Fruit fly (Drosophila melanogaster) whole organism, pupa: Measurements from ENCODE around the gene Ugt307A1.

Experiments
- CG10348 ChIP-seq: fragments of 200-800 bp; sonication (Bioruptor generic); IDR thresholded peaks from 2 replicates; pipeline ENCODE4 v1.3.6; 2022; ENCODE audit warnings: missing biosample characterization, missing genetic modification characterization
- CG12605 ChIP-seq: fragments of 200-800 bp; sonication (Bioruptor generic); IDR thresholded peaks from 2 replicates; pipeline ENCODE4 v1.3.6; 2022; ENCODE audit warnings: missing biosample characterization, missing genetic modification characterization
- CG13204 ChIP-seq: fragments of 200-800 bp; sonication (Bioruptor generic); optimal IDR thresholded peaks from 2 replicates; lab custom pipeline; 2018; ENCODE audit warnings: missing biosample characterization, mild to moderate bottlenecking, missing genetic modification characterization, moderate library complexity
- CG14655 ChIP-seq: fragments of 200-800 bp; sonication (Bioruptor generic); optimal IDR thresholded peaks from 3 replicates; lab custom pipeline; 2017; ENCODE audit warnings: mild to moderate bottlenecking, missing biosample characterization, missing genetic modification reagents, missing genetic modification characterization
- CG15710 ChIP-seq: fragments of 200-800 bp; sonication (Bioruptor generic); optimal IDR thresholded peaks from 2 replicates; lab custom pipeline; 2018; ENCODE audit warnings: missing biosample characterization, mild to moderate bottlenecking, missing genetic modification characterization, moderate library complexity
- CG17806 ChIP-seq: fragments of 200-800 bp; sonication (Bioruptor generic); optimal IDR thresholded peaks from 2 replicates; lab custom pipeline; 2018; ENCODE audit warnings: missing biosample characterization, mild to moderate bottlenecking, missing genetic modification characterization, moderate library complexity
- CG32121 ChIP-seq: fragments of 200-800 bp; sonication (Bioruptor generic); IDR thresholded peaks from 2 replicates; pipeline ENCODE4 v1.3.6; 2022; ENCODE audit warnings: missing biosample characterization, missing genetic modification characterization
- CG34367 ChIP-seq: fragments of 200-800 bp; sonication (Bioruptor generic); optimal IDR thresholded peaks from 2 replicates; lab custom pipeline; 2018; ENCODE audit warnings: missing biosample characterization, mild to moderate bottlenecking, missing genetic modification characterization
- CG4496 ChIP-seq: fragments of 200-800 bp; sonication (Bioruptor generic); IDR thresholded peaks from 3 replicates; pipeline ENCODE4 v1.3.6; 2022; ENCODE audit warnings: missing biosample characterization, missing genetic modification characterization
- CG8159 ChIP-seq: fragments of 200-800 bp; sonication (Bioruptor generic); optimal IDR thresholded peaks from 3 replicates; lab custom pipeline; 2018; ENCODE audit warnings: missing biosample characterization, mild to moderate bottlenecking, missing genetic modification characterization, moderate library complexity
- CG8301 ChIP-seq: fragments of 200-800 bp; sonication (Bioruptor generic); optimal IDR thresholded peaks from 2 replicates; lab custom pipeline; 2018; ENCODE audit warnings: missing biosample characterization, mild to moderate bottlenecking, missing genetic modification characterization
- CG9948 ChIP-seq: fragments of 200-800 bp; sonication (Bioruptor generic); optimal IDR thresholded peaks from 2 replicates; lab custom pipeline; 2018; ENCODE audit warnings: missing biosample characterization, mild to moderate bottlenecking, missing genetic modification characterization, moderate library complexity
- D1 ChIP-seq: fragments of 200-800 bp; sonication (Bioruptor generic); optimal IDR thresholded peaks from 2 replicates; lab custom pipeline; 2018; ENCODE audit warnings: missing biosample characterization, mild to moderate bottlenecking, missing genetic modification characterization, moderate library complexity
- EcR ChIP-seq: fragments of 200-800 bp; sonication (Bioruptor generic); optimal IDR thresholded peaks from 3 replicates; lab custom pipeline; 2019; ENCODE audit warnings: missing biosample characterization, missing genetic modification characterization, mild to moderate bottlenecking, moderate library complexity, missing genetic modification reagents
- Ets98B ChIP-seq: fragments of 200-800 bp; sonication (Bioruptor generic); IDR thresholded peaks from 2 replicates; pipeline ENCODE4 v1.3.6; 2022; ENCODE audit warnings: missing biosample characterization, missing genetic modification characterization
- Pif1A ChIP-seq: fragments of 200-800 bp; sonication (Bioruptor generic); optimal IDR thresholded peaks from 3 replicates; lab custom pipeline; 2016; ENCODE audit warnings: missing biosample characterization, missing genetic modification characterization
- Pif1B ChIP-seq: fragments of 200-800 bp; sonication (Bioruptor generic); optimal IDR thresholded peaks from 3 replicates; lab custom pipeline; 2016; ENCODE audit warnings: missing biosample characterization, missing genetic modification characterization
- Snoo ChIP-seq: fragments of 200-800 bp; sonication (Bioruptor generic); optimal IDR thresholded peaks from 3 replicates; lab custom pipeline; 2017; ENCODE audit warnings: missing biosample characterization, mild to moderate bottlenecking, missing genetic modification characterization, inconsistent platforms
- fd96Ca ChIP-seq: fragments of 200-800 bp; sonication (Bioruptor generic); IDR thresholded peaks from 3 replicates; pipeline ENCODE4 v1.3.6; 2022; ENCODE audit warnings: missing biosample characterization, missing genetic modification characterization
- gl ChIP-seq: fragments of 200-800 bp; sonication (Bioruptor generic); optimal IDR thresholded peaks from 2 replicates; lab custom pipeline; 2018; ENCODE audit warnings: missing biosample characterization, mild to moderate bottlenecking, missing genetic modification characterization
- rn ChIP-seq: fragments of 200-800 bp; sonication (Bioruptor generic); IDR thresholded peaks from 2 replicates; pipeline ENCODE4 v1.3.6; 2022; ENCODE audit warnings: missing biosample characterization, missing genetic modification characterization

The Ugt307A1 gene

dm6 chr2L:7067683-7068082 is at the start of gene Ugt307A1:
Ugt307A1 (plus strand) TSS chr2L:7067983.
- TF ChIP-seq EcR (GFP tag; lab: Kevin White, UChicago) (no peak), CG8301 (tag; lab: Kevin White, UChicago) (no peak), CG32121 (GFP tag; lab: Robert Waterston, UW) (no peak), Pif1A (GFP tag; lab: Kevin White, UChicago) (no peak), CG9948 (tag; lab: Kevin White, UChicago) (no peak), gl (no peak), Pif1B (GFP tag; lab: Kevin White, UChicago) (no peak), rn (no peak), Ets98B (GFP tag; lab: Robert Waterston, UW) (no peak), Snoo (tag; lab: Kevin White, UChicago) (no peak), CG17806 (tag; lab: Kevin White, UChicago) (no peak), CG4496 (GFP tag; lab: Robert Waterston, UW) (no peak), fd96Ca (GFP tag; lab: Robert Waterston, UW) (no peak), CG14655 (GFP tag; lab: Kevin White, UChicago) (no peak), CG8159 (tag; lab: Kevin White, UChicago) (no peak), D1 (no peak), CG12605 (no peak), CG10348 (no peak)
- TF ChIP-seq, all 21 proteins: peak for 0

dm6 chr2L:7021382-7021781 is 46.4 kb upstream of the Ugt307A1 start, which contains the start of gene Pcp:
Pcp (plus strand) TSS chr2L:7021682.
- TF ChIP-seq CG13204 (GFP tag; lab: Kevin White, UChicago) = no peak
- no peak for TF ChIP-seq CG10348
- TF ChIP-seq Snoo (tag; lab: Kevin White, UChicago) = no peak
- TF ChIP-seq Pif1A (GFP tag; lab: Kevin White, UChicago) = no peak
- TF ChIP-seq CG17806 (tag; lab: Kevin White, UChicago) = no peak
- no peak for TF ChIP-seq CG12605
- no peak for TF ChIP-seq Pif1B (GFP tag; lab: Kevin White, UChicago)
- no peak for TF ChIP-seq Ets98B (GFP tag; lab: Robert Waterston, UW)

DNA sequence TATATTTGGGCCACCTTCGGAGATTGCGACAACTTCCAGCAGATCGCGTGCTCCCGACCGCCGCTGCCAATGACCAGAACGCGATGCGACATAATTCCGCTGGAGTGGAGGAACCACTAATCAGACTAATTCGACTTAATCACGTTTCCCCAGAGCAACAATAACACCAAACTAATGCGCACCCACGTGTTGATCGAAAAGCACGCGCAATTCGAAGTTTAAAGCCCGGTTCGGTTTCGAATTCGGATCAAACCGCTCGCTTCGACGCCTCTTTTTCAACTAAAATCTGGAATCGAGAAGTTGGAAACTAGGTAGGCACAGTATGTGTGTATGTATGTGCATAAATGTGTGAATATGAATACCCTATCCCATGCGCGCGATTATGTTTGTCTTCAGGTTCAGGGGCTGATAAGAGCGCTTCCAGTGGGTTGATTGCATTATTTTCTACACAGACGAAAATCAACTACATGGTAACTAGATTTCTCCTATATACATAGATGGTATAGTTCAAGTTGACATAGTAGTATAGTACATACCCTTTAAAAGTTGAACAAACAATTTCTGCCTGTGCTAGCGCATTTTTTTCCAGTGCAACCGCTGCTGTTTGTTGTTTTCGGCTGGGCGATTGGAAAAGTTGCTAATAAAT is 44.0 kb upstream of the Ugt307A1 start, which contains the start of gene Gart:
Gene Gart (minus strand): TSS at position 285 of the 646 bp plus-strand sequence.
- no peak for TF ChIP-seq CG8159 (tag; lab: Kevin White, UChicago)
- peak; percentile 56 for TF ChIP-seq CG12605
- TF ChIP-seq CG4496 (GFP tag; lab: Robert Waterston, UW) = peak; percentile 61; the same call in 1 of the 3 replicates
- TF ChIP-seq CG34367 = peak; percentile 52
- peak; percentile 60 for TF ChIP-seq EcR (GFP tag; lab: Kevin White, UChicago)
- peak; percentile 73 for TF ChIP-seq Pif1A (GFP tag; lab: Kevin White, UChicago)
- TF ChIP-seq gl = no peak
- peak; percentile 44 for TF ChIP-seq CG15710
- TF ChIP-seq rn = no peak
- peak; percentile 30 for TF ChIP-seq CG9948 (tag; lab: Kevin White, UChicago)
- peak; percentile 3 for TF ChIP-seq CG17806 (tag; lab: Kevin White, UChicago)
- peak; percentile 40 for TF ChIP-seq Ets98B (GFP tag; lab: Robert Waterston, UW)
- no peak for TF ChIP-seq fd96Ca (GFP tag; lab: Robert Waterston, UW)
- no peak for TF ChIP-seq CG10348
- TF ChIP-seq CG14655 (GFP tag; lab: Kevin White, UChicago) = no peak
- no peak for TF ChIP-seq CG13204 (GFP tag; lab: Kevin White, UChicago)
- TF ChIP-seq D1 = no peak
- no peak for TF ChIP-seq CG8301 (tag; lab: Kevin White, UChicago)
- peak; percentile 19; the same call in 1 of the 2 replicates for TF ChIP-seq CG32121 (GFP tag; lab: Robert Waterston, UW)
- peak; percentile 81 for TF ChIP-seq Snoo (tag; lab: Kevin White, UChicago)
- TF ChIP-seq Pif1B (GFP tag; lab: Kevin White, UChicago) = peak; percentile 72

DNA sequence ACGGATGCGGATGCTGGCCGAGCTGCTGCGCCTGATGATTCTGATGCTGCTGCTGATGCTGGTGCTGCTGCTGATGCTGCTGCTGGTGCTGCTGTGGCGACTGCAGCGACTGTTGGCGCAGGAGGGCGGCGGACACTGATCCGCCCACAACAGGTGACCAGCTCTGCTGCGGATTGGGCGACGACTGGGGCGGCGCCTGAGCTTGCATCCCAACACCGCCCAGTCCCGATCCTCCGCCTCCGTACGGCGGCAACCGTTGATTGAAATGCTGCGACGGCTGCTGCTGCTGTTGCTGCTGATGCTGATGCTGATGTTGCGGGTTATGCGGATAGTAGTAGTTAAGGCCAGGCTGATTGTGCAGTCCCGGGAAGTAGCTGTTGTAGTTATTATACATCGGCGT is 42.5 kb upstream of the Ugt307A1 start:
- no peak for TF ChIP-seq CG13204 (GFP tag; lab: Kevin White, UChicago)
- TF ChIP-seq rn = no peak
- TF ChIP-seq CG34367 = no peak
- no peak for TF ChIP-seq CG12605
- TF ChIP-seq CG9948 (tag; lab: Kevin White, UChicago) = no peak
- no peak for TF ChIP-seq EcR (GFP tag; lab: Kevin White, UChicago)
- no peak for TF ChIP-seq CG10348
- no peak for TF ChIP-seq CG8301 (tag; lab: Kevin White, UChicago)
- TF ChIP-seq CG8159 (tag; lab: Kevin White, UChicago) = no peak

DNA sequence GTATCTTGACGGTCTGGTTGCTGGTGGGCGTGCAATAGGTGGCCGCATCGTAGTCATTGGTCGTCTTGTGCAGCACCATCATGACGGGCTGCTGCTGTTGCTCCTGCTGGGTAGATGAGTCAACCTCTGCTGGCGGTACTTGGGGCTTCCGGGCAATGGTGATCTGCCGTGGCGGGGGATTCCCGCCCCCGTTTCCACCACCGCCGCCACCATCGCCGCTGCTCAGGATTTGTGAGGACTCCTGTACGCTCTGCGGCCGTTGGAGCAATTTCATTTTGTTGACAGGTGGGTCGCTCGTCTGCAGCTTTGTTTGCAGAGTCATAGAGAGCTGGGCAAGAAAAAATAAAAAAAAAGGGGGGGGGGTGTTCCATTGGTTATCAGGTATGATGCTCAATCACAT is 41.5 kb upstream of the Ugt307A1 start:
- no peak for TF ChIP-seq CG14655 (GFP tag; lab: Kevin White, UChicago)
- TF ChIP-seq CG32121 (GFP tag; lab: Robert Waterston, UW) = no peak
- TF ChIP-seq CG34367 = no peak
- no peak for TF ChIP-seq EcR (GFP tag; lab: Kevin White, UChicago)
- TF ChIP-seq CG4496 (GFP tag; lab: Robert Waterston, UW) = no peak
- TF ChIP-seq CG10348 = no peak
- no peak for TF ChIP-seq D1
- TF ChIP-seq CG8301 (tag; lab: Kevin White, UChicago) = no peak
- no peak for TF ChIP-seq CG17806 (tag; lab: Kevin White, UChicago)
- no peak for TF ChIP-seq gl
- TF ChIP-seq, all 21 proteins: peak for 0
